Fruit fly (Drosophila melanogaster): ENCODE data around the gene Mi-2.

Mi-2 gene

DNA sequence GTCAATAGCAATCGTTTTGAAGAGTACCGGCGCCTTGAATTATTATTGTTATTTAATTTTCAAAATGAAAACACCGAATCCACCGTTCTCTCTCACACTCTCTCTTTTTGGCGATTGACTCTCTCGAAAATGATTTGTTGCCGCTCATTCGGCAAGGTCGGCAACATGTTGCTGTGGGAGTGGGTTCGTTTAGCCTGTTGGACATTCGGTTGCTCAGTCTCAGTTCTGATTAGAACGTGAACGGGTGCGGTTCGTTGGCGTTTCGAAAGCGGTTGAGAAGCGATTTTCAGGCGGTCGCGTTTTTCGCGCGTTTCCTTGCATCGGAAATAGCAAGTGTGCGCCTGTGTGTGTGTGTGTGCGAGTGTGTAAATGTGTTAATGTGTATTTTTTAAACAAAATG lies 29.0 kb upstream of the Mi-2 start, which contains the start of gene Ac76E (continued):
- no peak for TF ChIP-seq sisA (GFP tag; IDR thresholded peaks at IDR 0.05)
- no peak for TF ChIP-seq CG16863 (GFP tag; optimal IDR thresholded peaks at IDR 0.05)
- peak; percentile 18; the same call in 1 of the 2 replicates for TF ChIP-seq CG31224 (GFP tag; IDR thresholded peaks at IDR 0.05)
- no peak for TF ChIP-seq crp (GFP tag; optimal IDR thresholded peaks at IDR 0.05)
- no peak for TF ChIP-seq CG13296 (GFP tag; optimal IDR thresholded peaks at IDR 0.05)
- TF ChIP-seq CG2202 (tag; optimal IDR thresholded peaks at IDR 0.05), result no peak
- TF ChIP-seq stwl (tag; optimal IDR thresholded peaks at IDR 0.05), result no peak
- no peak for TF ChIP-seq CG18011 (GFP tag; optimal IDR thresholded peaks at IDR 0.05)
- no peak for TF ChIP-seq usp (GFP tag; optimal IDR thresholded peaks at IDR 0.05)
- no peak for TF ChIP-seq CG13424 (tag; optimal IDR thresholded peaks at IDR 0.05)
- TF ChIP-seq CG15479 (GFP tag; optimal IDR thresholded peaks at IDR 0.05), result no peak
- no peak for TF ChIP-seq hbn (GFP tag; IDR thresholded peaks at IDR 0.05; ENCODE audit: partially characterized antibody)
- TF ChIP-seq CG31365 (tag; optimal IDR thresholded peaks at IDR 0.05), result no peak
- no peak for TF ChIP-seq kni (GFP tag; optimal IDR thresholded peaks at IDR 0.05)
- no peak; the same call in 1 of the 2 replicates for TF ChIP-seq tna (GFP tag; IDR thresholded peaks at IDR 0.05; ENCODE audit: partially characterized antibody)
- TF ChIP-seq mld (GFP tag; IDR thresholded peaks at IDR 0.05; ENCODE audit: partially characterized antibody), result no peak
- TF ChIP-seq CG1529 (GFP tag; optimal IDR thresholded peaks at IDR 0.05), result no peak
- TF ChIP-seq ato (GFP tag; IDR thresholded peaks at IDR 0.05; ENCODE audit: partially characterized antibody), result no peak
- TF ChIP-seq CG12744 (GFP tag; optimal IDR thresholded peaks at IDR 0.05), result no peak
- no peak for TF ChIP-seq wdn (GFP tag; IDR thresholded peaks at IDR 0.05)
- no peak for TF ChIP-seq CG10321 (GFP tag; IDR thresholded peaks at IDR 0.05)
- no peak for TF ChIP-seq CG6175 (GFP tag; IDR thresholded peaks at IDR 0.05)
- peak; percentile 59 for TF ChIP-seq abd-A (tag; optimal IDR thresholded peaks at IDR 0.05)
- TF ChIP-seq Lpt (GFP tag; optimal IDR thresholded peaks at IDR 0.05), result no peak
- no peak for TF ChIP-seq tll (GFP tag; optimal IDR thresholded peaks at IDR 0.05)
- peak in 1 of 2 experiments; percentile 81 for TF ChIP-seq insv (GFP tag; optimal IDR thresholded peaks at IDR 0.05)
- no peak for TF ChIP-seq Xrp1 (GFP tag; IDR thresholded peaks at IDR 0.05)
- TF ChIP-seq chif (GFP tag; optimal IDR thresholded peaks at IDR 0.05), result no peak
- TF ChIP-seq gce (GFP tag; IDR thresholded peaks at IDR 0.05), result no peak
- TF ChIP-seq CG8924 (tag; optimal IDR thresholded peaks at IDR 0.05), result no peak
- TF ChIP-seq Hsf (GFP tag; optimal IDR thresholded peaks at IDR 0.05), result no peak
- TF ChIP-seq gfzf (GFP tag; optimal IDR thresholded peaks at IDR 0.05), result no peak
- no peak for TF ChIP-seq CG1647 (GFP tag; optimal IDR thresholded peaks at IDR 0.05)
- no peak for TF ChIP-seq CG6654 (GFP tag; optimal IDR thresholded peaks at IDR 0.05)
- TF ChIP-seq CG1603 (tag; optimal IDR thresholded peaks at IDR 0.05), result no peak
- TF ChIP-seq da (GFP tag; optimal IDR thresholded peaks at IDR 0.05), result no peak
- no peak for TF ChIP-seq croc (GFP tag; conservative IDR thresholded peaks at IDR 0.05)
- no peak for TF ChIP-seq CG5245 (GFP tag; optimal IDR thresholded peaks at IDR 0.05)
- TF ChIP-seq lbe (GFP tag; optimal IDR thresholded peaks at IDR 0.05), result no peak
- no peak for TF ChIP-seq Hr3 (GFP tag; optimal IDR thresholded peaks at IDR 0.05)
- peak; percentile 24 for TF ChIP-seq sug (tag; optimal IDR thresholded peaks at IDR 0.05)
- TF ChIP-seq Ravus (GFP tag; IDR thresholded peaks at IDR 0.05), result no peak
- peak; percentile 87 for TF ChIP-seq Deaf1 (tag; optimal IDR thresholded peaks at IDR 0.05)
- TF ChIP-seq ATbp (GFP tag; optimal IDR thresholded peaks at IDR 0.05), result no peak
- no peak for TF ChIP-seq ash1 (GFP tag; optimal IDR thresholded peaks at IDR 0.05)
- no peak for TF ChIP-seq esg (GFP tag; conservative IDR thresholded peaks at IDR 0.05)
- no peak for TF ChIP-seq Doc3 (GFP tag; IDR thresholded peaks at IDR 0.05; ENCODE audit: partially characterized antibody)
- no peak for TF ChIP-seq CG12155 (GFP tag; optimal IDR thresholded peaks at IDR 0.05)
- peak; percentile 13 for TF ChIP-seq NfI (GFP tag; optimal IDR thresholded peaks at IDR 0.05)
- peak; percentile 43; the same call in 1 of the 2 replicates for TF ChIP-seq Adf1 (GFP tag; IDR thresholded peaks at IDR 0.05)
- TF ChIP-seq Sox102F (GFP tag; optimal IDR thresholded peaks at IDR 0.05), result no peak

Data from whole organism, embryonic.